Worm (Caenorhabditis elegans) whole organism, mixed stage, embryonic: Measurements from ENCODE around the gene T28D6.7.

Source experiments
- bed-3 ChIP-seq: fragments of 200-800 bp; sonication (Bioruptor generic); optimal IDR thresholded peaks from 3 replicates; lab custom pipeline; 2018; ENCODE audit warnings: mild to moderate bottlenecking, missing genetic modification characterization, moderate library complexity, missing compliant biosample characterization
- blmp-1 ChIP-seq: fragments of 150-350 bp; optimal IDR thresholded peaks from 2 replicates; lab custom pipeline; 2014; ENCODE audit warnings: missing biosample characterization, missing genetic modification characterization
- ceh-39 ChIP-seq: fragments of 150-350 bp; optimal IDR thresholded peaks from 2 replicates; lab custom pipeline; 2014; ENCODE audit warnings: missing biosample characterization, missing genetic modification characterization
- ceh-43 ChIP-seq: fragments of 200-800 bp; sonication (Bioruptor generic); optimal IDR thresholded peaks from 2 replicates; lab custom pipeline; 2018; ENCODE audit warnings: mild to moderate bottlenecking, missing genetic modification characterization, moderate library complexity, missing compliant biosample characterization
- ceh-83 ChIP-seq: fragments of 200-800 bp; sonication (Bioruptor generic); optimal IDR thresholded peaks from 2 replicates; lab custom pipeline; 2018; ENCODE audit warnings: mild to moderate bottlenecking, missing genetic modification characterization, missing compliant biosample characterization
- ces-1 ChIP-seq: fragments of 150-350 bp; optimal IDR thresholded peaks from 2 replicates; lab custom pipeline; 2014; ENCODE audit warnings: missing biosample characterization, missing genetic modification reagents, missing genetic modification characterization
- cnd-1 ChIP-seq: fragments of 200-800 bp; sonication (Bioruptor generic); optimal IDR thresholded peaks from 2 replicates; lab custom pipeline; 2018; ENCODE audit warnings: mild to moderate bottlenecking, missing genetic modification characterization, missing compliant biosample characterization
- drap-1 ChIP-seq: fragments of 200-800 bp; sonication (Bioruptor generic); optimal IDR thresholded peaks from 3 replicates; lab custom pipeline; 2018; ENCODE audit warnings: mild to moderate bottlenecking, missing genetic modification characterization, missing compliant biosample characterization
- elt-1 ChIP-seq: sonication (generic microtip); optimal IDR thresholded peaks from 2 replicates; lab custom pipeline; 2017; ENCODE audit warnings: missing genetic modification characterization, mild to moderate bottlenecking, missing compliant biosample characterization, antibody characterized with exemption, moderate library complexity, borderline replicate concordance; ENCODE audit not compliant: insufficient read depth
- flh-1 ChIP-seq: fragments of 200-800 bp; sonication (Bioruptor generic); optimal IDR thresholded peaks from 2 replicates; lab custom pipeline; 2018; ENCODE audit warnings: mild to moderate bottlenecking, missing genetic modification characterization, moderate library complexity, missing compliant biosample characterization
- ham-2 ChIP-seq: fragments of 200-800 bp; sonication (Bioruptor generic); optimal IDR thresholded peaks from 2 replicates; lab custom pipeline; 2018; ENCODE audit warnings: mild to moderate bottlenecking, missing genetic modification characterization, missing compliant biosample characterization
- lin-13 ChIP-seq: fragments of 150-350 bp; optimal IDR thresholded peaks from 2 replicates; lab custom pipeline; 2014; ENCODE audit warnings: missing biosample characterization, missing genetic modification characterization
- lin-32 ChIP-seq: fragments of 200-800 bp; sonication (Bioruptor generic); optimal IDR thresholded peaks from 2 replicates; lab custom pipeline; 2018; ENCODE audit warnings: mild to moderate bottlenecking, missing genetic modification characterization, missing compliant biosample characterization
- lsy-2 ChIP-seq: fragments of 150-350 bp; optimal IDR thresholded peaks from 2 replicates; lab custom pipeline; 2014; ENCODE audit warnings: missing biosample characterization, missing genetic modification characterization
- mep-1 ChIP-seq: fragments of 150-350 bp; optimal IDR thresholded peaks from 2 replicates; lab custom pipeline; 2017; ENCODE audit warnings: missing biosample characterization, missing genetic modification reagents, missing genetic modification characterization, inconsistent platforms
- mls-2 ChIP-seq: sonication (generic microtip); optimal IDR thresholded peaks from 2 replicates; lab custom pipeline; 2016; ENCODE audit warnings: mild to moderate bottlenecking, missing genetic modification characterization, moderate library complexity, missing compliant biosample characterization
- nhr-12 ChIP-seq: fragments of 150-350 bp; optimal IDR thresholded peaks from 2 replicates; lab custom pipeline; 2014; ENCODE audit warnings: missing biosample characterization, missing genetic modification characterization
- nhr-2 ChIP-seq: fragments of 150-350 bp; optimal IDR thresholded peaks from 2 replicates; lab custom pipeline; 2014; ENCODE audit warnings: missing biosample characterization, missing genetic modification characterization
- nhr-237 ChIP-seq: fragments of 150-350 bp; optimal IDR thresholded peaks from 2 replicates; lab custom pipeline; 2014; ENCODE audit warnings: missing biosample characterization, missing genetic modification characterization
- nhr-28 ChIP-seq: fragments of 150-350 bp; optimal IDR thresholded peaks from 2 replicates; lab custom pipeline; 2014; ENCODE audit warnings: missing biosample characterization, missing genetic modification characterization
- nhr-76 ChIP-seq: sonication (generic microtip); optimal IDR thresholded peaks from 2 replicates; lab custom pipeline; 2017; ENCODE audit warnings: missing biosample characterization, missing genetic modification characterization
- sem-2 ChIP-seq: fragments of 200-800 bp; sonication (Bioruptor generic); optimal IDR thresholded peaks from 2 replicates; lab custom pipeline; 2018; ENCODE audit warnings: mild to moderate bottlenecking, missing genetic modification characterization, missing compliant biosample characterization
- sptf-1 ChIP-seq: sonication (generic microtip); optimal IDR thresholded peaks from 2 replicates; lab custom pipeline; 2017; ENCODE audit warnings: mild to moderate bottlenecking, missing genetic modification characterization, moderate library complexity, missing compliant biosample characterization
- tbx-8 ChIP-seq: fragments of 200-800 bp; sonication (Bioruptor generic); optimal IDR thresholded peaks from 2 replicates; lab custom pipeline; 2018; ENCODE audit warnings: mild to moderate bottlenecking, missing genetic modification characterization, moderate library complexity, missing compliant biosample characterization
- unc-39 ChIP-seq: fragments of 150-350 bp; optimal IDR thresholded peaks from 2 replicates; lab custom pipeline; 2014; ENCODE audit warnings: missing biosample characterization, missing genetic modification characterization

Gene T28D6.7

DNA sequence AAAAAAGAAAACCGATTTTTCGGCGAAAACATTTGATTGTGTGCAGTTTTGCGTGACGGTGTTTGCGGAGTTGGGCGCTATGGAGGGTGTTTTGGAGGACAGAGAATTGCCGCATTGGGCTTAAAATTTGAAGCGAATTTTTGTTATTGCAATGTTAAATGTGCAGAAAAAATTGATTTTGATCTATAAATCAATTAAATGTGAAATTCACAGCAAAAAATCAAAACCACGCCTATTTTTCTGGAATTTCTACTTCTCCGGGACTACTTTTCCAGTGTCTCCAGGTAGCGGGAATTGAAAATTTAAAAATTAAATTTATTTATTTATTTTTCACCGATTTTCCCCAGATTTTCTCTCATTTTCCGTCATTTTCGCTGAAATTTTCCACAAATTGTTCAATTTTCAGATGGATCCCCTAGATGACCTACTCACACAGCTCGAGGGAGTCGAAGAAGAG lies 29.1 kb downstream of the T28D6.7 start, which contains the start of gene mcm-10:
Gene mcm-10, plus strand, starts transcription at position 407 of the 457 bp plus-strand sequence.
- TF ChIP-seq sem-2 (GFP tag; lab: Kevin White, UChicago) (peak; percentile 17), sptf-1 (tag; lab: Kevin White, UChicago) (peak; percentile 72), elt-1 (no peak), drap-1 (GFP tag; lab: Kevin White, UChicago) (peak; percentile 59), flh-1 (GFP tag; lab: Kevin White, UChicago) (no peak), nhr-12 (tag; lab: Kevin White, UChicago) (no peak), nhr-76 (tag; lab: Kevin White, UChicago) (no peak), ces-1 (GFP tag; lab: Kevin White, UChicago) (peak; percentile 92), mep-1 (tag; lab: Kevin White, UChicago) (peak; percentile 16), nhr-28 (no peak), ceh-83 (GFP tag; lab: Kevin White, UChicago) (no peak), ceh-39 (tag; lab: Kevin White, UChicago) (peak; percentile 57), blmp-1 (tag; lab: Kevin White, UChicago) (no peak), mls-2 (tag; lab: Kevin White, UChicago) (peak; percentile 77), nhr-237 (tag; lab: Kevin White, UChicago) (peak; percentile 84), lin-13 (tag; lab: Kevin White, UChicago) (no peak), bed-3 (GFP tag; lab: Kevin White, UChicago) (peak; percentile 35), tbx-8 (GFP tag; lab: Kevin White, UChicago) (no peak), lin-32 (GFP tag; lab: Kevin White, UChicago) (peak; percentile 51), ceh-43 (peak; percentile 43), lsy-2 (tag; lab: Kevin White, UChicago) (peak; percentile 48), unc-39 (tag; lab: Kevin White, UChicago) (no peak), cnd-1 (tag; lab: Kevin White, UChicago) (peak; percentile 33), ham-2 (GFP tag; lab: Kevin White, UChicago) (peak; percentile 47)

DNA sequence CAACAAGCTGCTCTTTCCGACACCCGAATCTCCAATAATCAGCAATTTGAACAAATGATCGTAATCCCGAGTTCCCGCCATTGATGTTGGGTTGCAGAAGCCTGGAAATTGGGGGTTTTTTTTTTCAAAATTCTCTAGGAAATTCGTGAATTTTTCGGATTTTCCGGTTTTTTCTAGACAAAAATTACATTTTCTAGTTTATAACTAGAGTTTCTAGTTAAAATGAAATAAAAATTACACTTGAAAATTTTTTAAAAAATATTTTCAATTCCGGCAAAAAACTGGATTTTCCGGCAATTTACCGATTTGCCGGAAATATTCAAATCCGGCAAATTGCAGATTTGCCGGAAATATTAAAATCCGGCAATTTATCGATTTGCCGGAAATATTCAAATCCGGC lies 34.8 kb downstream of the T28D6.7 start, which contains the start of gene rab-35:
Gene rab-35, minus strand, starts transcription at position 101 of the 400 bp plus-strand sequence.
- TF ChIP-seq mls-2 (tag; lab: Kevin White, UChicago) (no peak), nhr-12 (tag; lab: Kevin White, UChicago) (no peak), nhr-2 (tag; lab: Kevin White, UChicago) (no peak), lsy-2 (tag; lab: Kevin White, UChicago) (no peak)
